Worm (Caenorhabditis elegans) whole organism, young adult: ENCODE data around the gene str-86.

Source experiments
- B0035.1 ChIP-seq: sonication (generic microtip); optimal IDR thresholded peaks from 2 replicates; lab custom pipeline; 2016; ENCODE audit warnings: missing genetic modification characterization, mild to moderate bottlenecking, missing compliant biosample characterization, missing genotype, missing genetic modification reagents
- C06A6.2 ChIP-seq: fragments of 200-800 bp; sonication (Bioruptor generic); conservative IDR thresholded peaks from 2 replicates; pipeline ENCODE4 v1.3.6; 2022; ENCODE audit warnings: missing genetic modification characterization, missing compliant biosample characterization
- D2030.7 ChIP-seq: fragments of 200-800 bp; sonication (Bioruptor generic); IDR thresholded peaks from 2 replicates; pipeline ENCODE4 v1.3.6; 2022; ENCODE audit warnings: missing genetic modification reagents, missing genetic modification characterization, missing compliant biosample characterization
- F22D6.2 ChIP-seq: sonication (generic microtip); optimal IDR thresholded peaks from 2 replicates; lab custom pipeline; 2016; ENCODE audit warnings: mild to moderate bottlenecking, missing genetic modification characterization, missing compliant biosample characterization
- F23B12.7 ChIP-seq: sonication (generic microtip); optimal IDR thresholded peaks from 2 replicates; lab custom pipeline; 2017; ENCODE audit warnings: missing genetic modification characterization, mild to moderate bottlenecking, missing compliant biosample characterization, antibody characterized with exemption, moderate library complexity; ENCODE audit not compliant: insufficient read depth
- F52B5.7 ChIP-seq: sonication (generic microtip); optimal IDR thresholded peaks from 2 replicates; lab custom pipeline; 2016; ENCODE audit warnings: mild to moderate bottlenecking, missing genetic modification characterization, missing compliant biosample characterization
- F57C9.4 ChIP-seq: sonication (generic microtip); optimal IDR thresholded peaks from 2 replicates; lab custom pipeline; 2017; ENCODE audit warnings: mild to moderate bottlenecking, missing genetic modification characterization, missing compliant biosample characterization
- K11D2.4 ChIP-seq: fragments of 200-800 bp; sonication (Bioruptor generic); IDR thresholded peaks from 2 replicates; pipeline ENCODE4 v1.3.6; 2022; ENCODE audit warnings: missing genetic modification reagents, missing genetic modification characterization, missing compliant biosample characterization
- T26A5.8 ChIP-seq: sonication (generic microtip); optimal IDR thresholded peaks from 2 replicates; lab custom pipeline; 2016; ENCODE audit warnings: missing genetic modification characterization, missing compliant biosample characterization
- Y53G8AR.9 ChIP-seq: fragments of 200-800 bp; sonication (Bioruptor generic); conservative IDR thresholded peaks from 2 replicates; pipeline ENCODE4 v1.3.6; 2022; ENCODE audit warnings: missing genetic modification reagents, missing genetic modification characterization, missing compliant biosample characterization
- Y56A3A.18 ChIP-seq: fragments of 200-800 bp; sonication (Bioruptor generic); IDR thresholded peaks from 2 replicates; pipeline ENCODE4 v1.3.6; 2022; ENCODE audit warnings: missing genetic modification reagents, missing genetic modification characterization, missing compliant biosample characterization
- Y67H2A.10 ChIP-seq: fragments of 200-800 bp; sonication (Bioruptor generic); conservative IDR thresholded peaks from 2 replicates; pipeline ENCODE4 v1.3.6; 2022; ENCODE audit warnings: missing genetic modification reagents, missing genetic modification characterization, missing compliant biosample characterization
- ama-1 ChIP-seq, 3 experiments: fragments of 150-350 bp in 1 of 3; sonication (generic microtip) in 2 of 3; optimal IDR thresholded peaks; 2 replicates each; lab custom pipeline; 2014 to 2018; ENCODE audit warnings: missing biosample characterization in 2 of 3, missing genetic modification characterization in 2 of 3, missing genetic modification reagents in 2 of 3
- aptf-3 ChIP-seq: fragments of 200-800 bp; sonication (Bioruptor generic); IDR thresholded peaks from 2 replicates; pipeline ENCODE4 v1.3.6; 2022; ENCODE audit warnings: missing genetic modification characterization, missing compliant biosample characterization
- ceh-27 ChIP-seq: fragments of 200-800 bp; sonication (Bioruptor generic); optimal IDR thresholded peaks from 2 replicates; lab custom pipeline; 2018; ENCODE audit warnings: mild to moderate bottlenecking, missing genetic modification characterization, moderate library complexity, missing compliant biosample characterization
- ceh-40 ChIP-seq: fragments of 200-800 bp; sonication (Bioruptor generic); IDR thresholded peaks from 2 replicates; pipeline ENCODE4 v1.3.6; 2022; ENCODE audit warnings: missing genetic modification characterization, missing compliant biosample characterization
- ceh-91 ChIP-seq: fragments of 200-800 bp; sonication (Bioruptor generic); IDR thresholded peaks from 2 replicates; pipeline ENCODE4 v1.3.6; 2022; ENCODE audit warnings: missing genetic modification reagents, missing genetic modification characterization, missing compliant biosample characterization
- efl-1 ChIP-seq: fragments of 150-350 bp; optimal IDR thresholded peaks from 2 replicates; lab custom pipeline; 2014; ENCODE audit warnings: missing biosample characterization, missing genetic modification reagents, missing genetic modification characterization
- egl-44 ChIP-seq: fragments of 200-800 bp; sonication (Bioruptor generic); IDR thresholded peaks from 2 replicates; pipeline ENCODE4 v1.3.6; 2022; ENCODE audit warnings: missing genetic modification reagents, missing genetic modification characterization, missing compliant biosample characterization
- ets-4 ChIP-seq: fragments of 200-800 bp; sonication (Bioruptor generic); optimal IDR thresholded peaks from 2 replicates; lab custom pipeline; 2018; ENCODE audit warnings: mild to moderate bottlenecking, missing genetic modification characterization, missing compliant biosample characterization
- gei-17 ChIP-seq: fragments of 200-800 bp; sonication (Bioruptor generic); optimal IDR thresholded peaks from 2 replicates; lab custom pipeline; 2018; ENCODE audit warnings: mild to moderate bottlenecking, missing genetic modification characterization, missing compliant biosample characterization
- him-1 ChIP-seq: sonication (generic microtip); optimal IDR thresholded peaks from 2 replicates; lab custom pipeline; 2016; ENCODE audit warnings: missing genotype, missing genetic modification reagents, missing genetic modification characterization, missing compliant biosample characterization
- hlh-12 ChIP-seq: sonication (generic microtip); optimal IDR thresholded peaks from 2 replicates; lab custom pipeline; 2016; ENCODE audit warnings: missing genetic modification characterization, missing compliant biosample characterization
- hmg-1.2 ChIP-seq: fragments of 200-800 bp; sonication (Bioruptor generic); IDR thresholded peaks from 2 replicates; pipeline ENCODE4 v1.3.6; 2022; ENCODE audit warnings: missing genetic modification reagents, missing genetic modification characterization, missing compliant biosample characterization
- lag-1 ChIP-seq: fragments of 200-800 bp; sonication (Bioruptor generic); IDR thresholded peaks from 2 replicates; pipeline ENCODE4 v1.3.6; 2022; ENCODE audit warnings: missing genetic modification reagents, missing genetic modification characterization, missing compliant biosample characterization
- lin-35 ChIP-seq, 3 experiments: fragments of 150-350 bp in 2 of 3; sonication (generic microtip) in 1 of 3; optimal IDR thresholded peaks; 2 replicates each; lab custom pipeline; 2014 to 2018; ENCODE audit warnings: missing biosample characterization in 3 of 3, missing genetic modification characterization in 3 of 3, missing genetic modification reagents in 3 of 3
- lin-54 ChIP-seq: fragments of 200-800 bp; sonication (Bioruptor generic); optimal IDR thresholded peaks from 2 replicates; lab custom pipeline; 2018; ENCODE audit warnings: mild to moderate bottlenecking, missing genetic modification characterization, missing compliant biosample characterization
- lsy-27 ChIP-seq: sonication (generic microtip); optimal IDR thresholded peaks from 2 replicates; lab custom pipeline; 2017; ENCODE audit warnings: missing genetic modification characterization, mild to moderate bottlenecking, missing compliant biosample characterization, antibody characterized with exemption, missing genotype, borderline replicate concordance; ENCODE audit not compliant: insufficient read depth
- madf-3 ChIP-seq: fragments of 200-800 bp; sonication (Bioruptor generic); IDR thresholded peaks from 2 replicates; pipeline ENCODE4 v1.3.6; 2022; ENCODE audit warnings: missing genetic modification reagents, missing genetic modification characterization, missing compliant biosample characterization
- mes-4 ChIP-seq: sonication (generic microtip); optimal IDR thresholded peaks from 2 replicates; lab custom pipeline; 2016; ENCODE audit warnings: missing genotype, missing genetic modification characterization, missing compliant biosample characterization
- pbrm-1 ChIP-seq: fragments of 200-800 bp; sonication (Bioruptor generic); IDR thresholded peaks from 2 replicates; pipeline ENCODE4 v1.3.6; 2022; ENCODE audit warnings: missing genetic modification reagents, missing genetic modification characterization, missing compliant biosample characterization
- rcor-1 ChIP-seq: fragments of 200-800 bp; sonication (Bioruptor generic); IDR thresholded peaks from 2 replicates; pipeline ENCODE4 v1.3.6; 2022; ENCODE audit warnings: missing genetic modification reagents, missing genetic modification characterization, missing compliant biosample characterization
- rpc-1 ChIP-seq, 2 experiments: fragments of 150-350 bp in 1 of 2; sonication (generic microtip) in 1 of 2; optimal IDR thresholded peaks; 2 replicates each; lab custom pipeline; 2014 to 2018; ENCODE audit warnings: missing biosample characterization in 1 of 2, missing genetic modification characterization in 1 of 2, missing genetic modification reagents in 1 of 2, missing genotype in 1 of 2
- snpc-1.1 ChIP-seq: sonication (generic microtip); optimal IDR thresholded peaks from 2 replicates; lab custom pipeline; 2017; ENCODE audit warnings: missing genetic modification characterization, mild to moderate bottlenecking, missing compliant biosample characterization, antibody characterized with exemption, moderate library complexity, missing genotype, missing genetic modification reagents; ENCODE audit not compliant: insufficient read depth
- snpc-1.3 ChIP-seq: sonication (generic microtip); optimal IDR thresholded peaks from 2 replicates; lab custom pipeline; 2017; ENCODE audit warnings: missing genetic modification characterization, mild to moderate bottlenecking, missing compliant biosample characterization, antibody characterized with exemption, moderate library complexity, missing genotype, missing genetic modification reagents; ENCODE audit not compliant: insufficient read depth
- somi-1 ChIP-seq: fragments of 200-800 bp; sonication (Bioruptor generic); optimal IDR thresholded peaks from 2 replicates; lab custom pipeline; 2018; ENCODE audit warnings: mild to moderate bottlenecking, missing genetic modification characterization, missing compliant biosample characterization
- tbx-9 ChIP-seq: sonication (generic microtip); optimal IDR thresholded peaks from 2 replicates; lab custom pipeline; 2016; ENCODE audit warnings: borderline replicate concordance, missing genetic modification characterization, inconsistent platforms, missing compliant biosample characterization
- unc-130 ChIP-seq: sonication (generic microtip); optimal IDR thresholded peaks from 2 replicates; lab custom pipeline; 2016; ENCODE audit warnings: missing genetic modification reagents, missing genetic modification characterization, missing compliant biosample characterization
- unc-62 ChIP-seq: fragments of 150-350 bp; optimal IDR thresholded peaks from 2 replicates; lab custom pipeline; 2014; ENCODE audit warnings: missing biosample characterization, missing genetic modification reagents, missing genetic modification characterization
- ztf-3 ChIP-seq: fragments of 200-800 bp; sonication (Bioruptor generic); optimal IDR thresholded peaks from 2 replicates; lab custom pipeline; 2018; ENCODE audit warnings: mild to moderate bottlenecking, missing genetic modification characterization, missing compliant biosample characterization
- ztf-6 ChIP-seq: fragments of 200-800 bp; sonication (Bioruptor generic); IDR thresholded peaks from 2 replicates; pipeline ENCODE4 v1.3.6; 2022; ENCODE audit warnings: missing genetic modification reagents, missing genetic modification characterization, missing compliant biosample characterization

Gene str-86

ce11 chrV:8966086-8966485 lies 17.4 kb downstream of the str-86 start, which contains the start of gene nhr-219:
TSS of gene nhr-219 (minus strand) at chrV:8966186.
- no peak for TF ChIP-seq egl-44
- TF ChIP-seq lin-35 (GFP tag; optimal IDR thresholded peaks at IDR 0.05; lab: Kevin White, UChicago): no peak
- TF ChIP-seq Y67H2A.10 (GFP tag; lab: Robert Waterston, UW): no peak
- no peak for TF ChIP-seq mes-4
- no peak for TF ChIP-seq D2030.7 (GFP tag; lab: Robert Waterston, UW)
- TF ChIP-seq F22D6.2 (tag; lab: Kevin White, UChicago): no peak
- TF ChIP-seq gei-17 (GFP tag; lab: Kevin White, UChicago): no peak
- TF ChIP-seq lin-54 (GFP tag; lab: Kevin White, UChicago): no peak
- TF ChIP-seq somi-1: no peak

DNA sequence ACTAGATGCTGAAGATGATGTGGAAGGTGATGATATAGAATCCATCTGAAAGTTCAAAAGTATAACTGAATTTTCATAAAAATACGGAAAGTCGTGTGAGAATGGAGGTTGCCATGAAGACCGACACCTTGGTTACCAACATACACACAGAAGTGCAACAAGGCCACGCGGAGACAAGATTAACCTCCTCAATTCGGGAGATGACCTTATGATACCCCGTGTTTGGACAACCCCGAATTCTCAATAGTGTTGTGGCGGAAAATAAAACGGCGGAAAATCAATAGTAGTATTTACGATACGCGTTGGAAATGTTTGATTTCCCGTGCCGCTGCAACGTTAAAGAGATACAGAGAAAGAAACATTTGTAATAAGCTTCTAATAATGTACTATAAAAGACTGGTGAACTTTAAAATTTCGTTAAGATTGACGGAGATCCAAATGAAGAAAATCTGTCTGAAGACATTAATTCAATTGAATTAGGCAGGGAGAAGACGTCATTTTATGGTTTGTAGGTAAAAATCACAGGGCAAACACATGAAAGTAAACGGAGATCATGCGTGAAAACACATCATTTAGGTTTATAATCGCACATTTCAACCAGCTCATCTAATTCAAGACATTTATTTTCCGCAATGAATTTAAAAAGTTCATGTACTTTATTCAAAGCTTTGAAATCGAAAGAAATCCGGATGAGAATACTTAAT lies 19.3 kb downstream of the str-86 start, which contains the start of gene nhr-44:
TSS of gene nhr-44 (minus strand) at position 51 of the 704 bp plus-strand sequence.
- TF ChIP-seq ceh-91 (GFP tag; lab: Robert Waterston, UW) (no peak), F23B12.7 (tag; lab: Kevin White, UChicago) (no peak), B0035.1 (tag; lab: Kevin White, UChicago) (no peak), hlh-12 (no peak), Y53G8AR.9 (GFP tag; lab: Robert Waterston, UW) (no peak), C06A6.2 (GFP tag; lab: Robert Waterston, UW) (no peak), ceh-40 (GFP tag; lab: Robert Waterston, UW) (no peak), ztf-6 (GFP tag; lab: Robert Waterston, UW) (no peak)

ce11 chrV:8956387-8957095 lies 27.0 kb downstream of the str-86 start, which contains the start of gene ttc-17:
TSS of gene ttc-17 (plus strand) at chrV:8957045.
- TF ChIP-seq aptf-3 (GFP tag; lab: Robert Waterston, UW) (no peak), madf-3 (GFP tag; lab: Robert Waterston, UW) (no peak), Y53G8AR.9 (GFP tag; lab: Robert Waterston, UW) (peak; percentile 50; the same call in 1 of the 2 replicates), unc-130 (no peak), lag-1 (GFP tag; lab: Robert Waterston, UW) (no peak), tbx-9 (tag; lab: Kevin White, UChicago) (no peak), ztf-3 (no peak), K11D2.4 (GFP tag; lab: Robert Waterston, UW) (no peak), ceh-91 (GFP tag; lab: Robert Waterston, UW) (no peak), ama-1 (optimal IDR thresholded peaks at IDR 0.05; lab: Kevin White, UChicago) (no peak), ama-1 (GFP tag; optimal IDR thresholded peaks at IDR 0.05; lab: Kevin White, UChicago) (no peak), Y56A3A.18 (GFP tag; lab: Robert Waterston, UW) (0 out of 2 replicates have a peak, but pooled peaks have one; percentile 61), T26A5.8 (tag; lab: Kevin White, UChicago) (no peak), lsy-27 (no peak), hmg-1.2 (GFP tag; lab: Robert Waterston, UW) (no peak), F52B5.7 (tag; lab: Kevin White, UChicago) (peak; percentile 26)

ce11 chrV:8949873-8950272 lies 33.6 kb downstream of the str-86 start:
- no peak for TF ChIP-seq ets-4
- no peak for TF ChIP-seq unc-62
- no peak for TF ChIP-seq pbrm-1 (GFP tag; lab: Robert Waterston, UW)
- TF ChIP-seq him-1 (tag; lab: Kevin White, UChicago): no peak
- TF ChIP-seq rpc-1 (optimal IDR thresholded peaks at IDR 0.05; lab: Kevin White, UChicago): no peak
- no peak for TF ChIP-seq rpc-1 (tag; optimal IDR thresholded peaks at IDR 0.05; lab: Kevin White, UChicago)
- TF ChIP-seq F57C9.4 (tag; lab: Kevin White, UChicago): no peak
- no peak for TF ChIP-seq snpc-1.3 (tag; lab: Kevin White, UChicago)
- TF ChIP-seq ceh-27 (GFP tag; lab: Kevin White, UChicago): no peak
- TF ChIP-seq efl-1 (GFP tag; lab: Kevin White, UChicago): no peak
- TF ChIP-seq rcor-1 (GFP tag; lab: Robert Waterston, UW): 0 out of 2 replicates have a peak, but pooled peaks have one; percentile 28
- 0 out of 2 replicates have a peak, but pooled peaks have one; percentile 9 for TF ChIP-seq madf-3 (GFP tag; lab: Robert Waterston, UW)
- no peak for TF ChIP-seq snpc-1.1
- no peak for TF ChIP-seq C06A6.2 (GFP tag; lab: Robert Waterston, UW)
